Worm (Caenorhabditis elegans) whole organism, L2 larva: Measurements from ENCODE around the gene C36A4.4.
A peak's percentile ranks its signal among the peaks of the same experiment; 100 is the strongest.

Experiments
- C34F6.9 ChIP-seq: fragments of 150-350 bp; optimal IDR thresholded peaks from 2 replicates; lab custom pipeline; 2014; ENCODE audit warnings: missing biosample characterization, missing genetic modification characterization
- F13H6.1 ChIP-seq: sonication (generic microtip); optimal IDR thresholded peaks from 2 replicates; lab custom pipeline; 2016; ENCODE audit warnings: missing genetic modification characterization, missing compliant biosample characterization
- R02D3.7 ChIP-seq: fragments of 150-350 bp; optimal IDR thresholded peaks from 2 replicates; lab custom pipeline; 2014; ENCODE audit warnings: missing biosample characterization, missing genetic modification characterization
- Y55F3AM.14 ChIP-seq: fragments of 200-800 bp; sonication (Bioruptor generic); optimal IDR thresholded peaks from 2 replicates; lab custom pipeline; 2018; ENCODE audit warnings: mild to moderate bottlenecking, missing genetic modification characterization, missing compliant biosample characterization
- ZK546.5 ChIP-seq: sonication (generic microtip); optimal IDR thresholded peaks from 2 replicates; lab custom pipeline; 2017; ENCODE audit warnings: missing biosample characterization, missing genetic modification characterization
- alr-1 ChIP-seq: fragments of 150-350 bp; optimal IDR thresholded peaks from 2 replicates; lab custom pipeline; 2014; ENCODE audit warnings: missing biosample characterization, missing genetic modification characterization
- aly-2 ChIP-seq: fragments of 150-350 bp; optimal IDR thresholded peaks from 2 replicates; lab custom pipeline; 2014; ENCODE audit warnings: missing biosample characterization, missing genetic modification characterization
- ama-1 ChIP-seq: fragments of 150-350 bp; optimal IDR thresholded peaks from 2 replicates; lab custom pipeline; 2018; ENCODE audit warnings: inconsistent platforms
- blmp-1 ChIP-seq: sonication (generic microtip); optimal IDR thresholded peaks from 2 replicates; lab custom pipeline; 2017; ENCODE audit warnings: missing genetic modification characterization, mild to moderate bottlenecking, missing compliant biosample characterization, antibody characterized with exemption, moderate library complexity; ENCODE audit not compliant: insufficient read depth
- ceh-16 ChIP-seq: fragments of 150-350 bp; optimal IDR thresholded peaks from 2 replicates; lab custom pipeline; 2014; ENCODE audit warnings: missing biosample characterization, missing genetic modification characterization
- ceh-82 ChIP-seq: fragments of 150-350 bp; optimal IDR thresholded peaks from 2 replicates; lab custom pipeline; 2014; ENCODE audit warnings: missing biosample characterization, missing genetic modification characterization
- crh-2 ChIP-seq: sonication (generic microtip); optimal IDR thresholded peaks from 2 replicates; lab custom pipeline; 2017; ENCODE audit warnings: missing biosample characterization, missing genetic modification characterization
- dmd-4 ChIP-seq: sonication (generic microtip); optimal IDR thresholded peaks from 2 replicates; lab custom pipeline; 2017; ENCODE audit warnings: missing biosample characterization, missing genetic modification characterization
- egl-27 ChIP-seq: sonication (generic microtip); optimal IDR thresholded peaks from 3 replicates; lab custom pipeline; 2017; ENCODE audit warnings: missing biosample characterization, missing genetic modification reagents, missing genetic modification characterization
- elt-1 ChIP-seq: fragments of 150-350 bp; optimal IDR thresholded peaks from 2 replicates; lab custom pipeline; 2014; ENCODE audit warnings: missing biosample characterization, missing genetic modification characterization
- elt-3 ChIP-seq: sonication (generic microtip); optimal IDR thresholded peaks from 2 replicates; lab custom pipeline; 2017; ENCODE audit warnings: missing biosample characterization, missing genetic modification characterization
- fos-1 ChIP-seq: fragments of 150-350 bp; optimal IDR thresholded peaks from 2 replicates; lab custom pipeline; 2014; ENCODE audit warnings: missing biosample characterization, missing genetic modification characterization
- gmeb-1 ChIP-seq: fragments of 150-350 bp; optimal IDR thresholded peaks from 2 replicates; lab custom pipeline; 2014; ENCODE audit warnings: missing biosample characterization, missing genetic modification characterization
- lin-11 ChIP-seq: fragments of 150-350 bp; sonication (generic microtip); optimal IDR thresholded peaks from 2 replicates; lab custom pipeline; 2014; ENCODE audit warnings: missing biosample characterization, missing genetic modification characterization, inconsistent platforms, mixed read lengths
- lin-13 ChIP-seq: fragments of 150-350 bp; optimal IDR thresholded peaks from 2 replicates; lab custom pipeline; 2014; ENCODE audit warnings: missing biosample characterization, missing genetic modification reagents, missing genetic modification characterization
- lin-39 ChIP-seq: fragments of 150-350 bp; optimal IDR thresholded peaks from 2 replicates; lab custom pipeline; 2014; ENCODE audit warnings: missing biosample characterization, missing genetic modification reagents, missing genetic modification characterization
- lsy-2 ChIP-seq, 2 experiments: fragments of 150-350 bp in 1 of 2; sonication (generic microtip) in 1 of 2; optimal IDR thresholded peaks; 2 replicates each; lab custom pipeline; 2014 to 2017; ENCODE audit warnings: missing biosample characterization in 2 of 2, missing genetic modification characterization in 2 of 2
- mab-5 ChIP-seq: fragments of 150-350 bp; optimal IDR thresholded peaks from 2 replicates; lab custom pipeline; 2014; ENCODE audit warnings: missing biosample characterization, missing genetic modification characterization
- mbf-1 ChIP-seq: sonication (generic microtip); optimal IDR thresholded peaks from 2 replicates; lab custom pipeline; 2017; ENCODE audit warnings: missing biosample characterization, missing genetic modification characterization
- mdl-1 ChIP-seq, 2 experiments: fragments of 150-350 bp in 1 of 2; sonication (generic microtip) in 1 of 2; optimal IDR thresholded peaks; 2 replicates each; lab custom pipeline; 2017; ENCODE audit warnings: missing biosample characterization in 2 of 2, missing genetic modification characterization in 2 of 2
- nhr-10 ChIP-seq: sonication (generic microtip); optimal IDR thresholded peaks from 2 replicates; lab custom pipeline; 2017; ENCODE audit warnings: missing biosample characterization, missing genetic modification characterization
- nhr-11 ChIP-seq: fragments of 150-350 bp; optimal IDR thresholded peaks from 2 replicates; lab custom pipeline; 2014; ENCODE audit warnings: missing biosample characterization, missing genetic modification characterization
- nhr-12 ChIP-seq: fragments of 150-350 bp; optimal IDR thresholded peaks from 2 replicates; lab custom pipeline; 2014; ENCODE audit warnings: missing biosample characterization, missing genetic modification characterization
- nhr-129 ChIP-seq: fragments of 150-350 bp; optimal IDR thresholded peaks from 2 replicates; lab custom pipeline; 2014; ENCODE audit warnings: missing biosample characterization, missing genetic modification characterization
- nhr-21 ChIP-seq: fragments of 150-350 bp; optimal IDR thresholded peaks from 2 replicates; lab custom pipeline; 2014; ENCODE audit warnings: missing biosample characterization, missing genetic modification characterization
- nhr-23 ChIP-seq: fragments of 150-350 bp; optimal IDR thresholded peaks from 2 replicates; lab custom pipeline; 2014; ENCODE audit warnings: missing biosample characterization, missing genetic modification reagents, missing genetic modification characterization
- nhr-237 ChIP-seq: fragments of 150-350 bp; optimal IDR thresholded peaks from 2 replicates; lab custom pipeline; 2014; ENCODE audit warnings: missing biosample characterization, missing genetic modification characterization
- nhr-25 ChIP-seq: fragments of 150-350 bp; sonication (generic microtip); optimal IDR thresholded peaks from 3 replicates; lab custom pipeline; 2014; ENCODE audit warnings: missing biosample characterization, missing genetic modification characterization
- nhr-6 ChIP-seq: fragments of 150-350 bp; optimal IDR thresholded peaks from 2 replicates; lab custom pipeline; 2014; ENCODE audit warnings: missing biosample characterization, missing genetic modification characterization
- nhr-77 ChIP-seq: fragments of 150-350 bp; optimal IDR thresholded peaks from 2 replicates; lab custom pipeline; 2014; ENCODE audit warnings: missing biosample characterization, missing genetic modification characterization
- peb-1 ChIP-seq: fragments of 150-350 bp; optimal IDR thresholded peaks from 2 replicates; lab custom pipeline; 2014; ENCODE audit warnings: missing biosample characterization, missing genetic modification characterization
- sem-4 ChIP-seq: fragments of 150-350 bp; optimal IDR thresholded peaks from 2 replicates; lab custom pipeline; 2014; ENCODE audit warnings: missing biosample characterization, missing genetic modification reagents, missing genetic modification characterization
- skn-1 ChIP-seq: sonication (generic microtip); optimal IDR thresholded peaks from 2 replicates; lab custom pipeline; 2017; ENCODE audit warnings: missing biosample characterization, missing genetic modification characterization
- sma-3 ChIP-seq: sonication (generic microtip); optimal IDR thresholded peaks from 2 replicates; lab custom pipeline; 2016; ENCODE audit warnings: missing genetic modification reagents, missing genetic modification characterization, missing compliant biosample characterization
- sma-9 ChIP-seq, 2 experiments: fragments of 150-350 bp in 1 of 2; sonication (generic microtip) in 1 of 2; optimal IDR thresholded peaks; 2 replicates each; lab custom pipeline; 2014 to 2016; ENCODE audit warnings: missing genetic modification characterization in 2 of 2, mild to moderate bottlenecking in 1 of 2, missing biosample characterization in 1 of 2, missing compliant biosample characterization in 1 of 2, missing genetic modification reagents in 1 of 2, moderate library complexity in 1 of 2
- snpc-4 ChIP-seq: fragments of 150-350 bp; optimal IDR thresholded peaks from 2 replicates; lab custom pipeline; 2014; ENCODE audit warnings: missing biosample characterization, missing genetic modification characterization
- unc-39 ChIP-seq: fragments of 150-350 bp; optimal IDR thresholded peaks from 2 replicates; lab custom pipeline; 2014; ENCODE audit warnings: missing biosample characterization, missing genetic modification characterization
- unc-55 ChIP-seq: fragments of 150-350 bp; sonication (generic microtip); optimal IDR thresholded peaks from 3 replicates; lab custom pipeline; 2014; ENCODE audit warnings: missing biosample characterization, missing genetic modification reagents, missing genetic modification characterization
- unc-62 ChIP-seq: fragments of 150-350 bp; optimal IDR thresholded peaks from 2 replicates; lab custom pipeline; 2014; ENCODE audit warnings: missing biosample characterization, missing genetic modification reagents, missing genetic modification characterization
- zag-1 ChIP-seq: fragments of 150-350 bp; optimal IDR thresholded peaks from 2 replicates; lab custom pipeline; 2014; ENCODE audit warnings: missing biosample characterization, missing genetic modification characterization
- ztf-1 ChIP-seq: fragments of 200-800 bp; sonication (Bioruptor generic); conservative IDR thresholded peaks from 2 replicates; pipeline ENCODE4 v1.3.6; 2022; ENCODE audit warnings: missing genetic modification characterization, missing compliant biosample characterization
- ztf-11 ChIP-seq: sonication (generic microtip); optimal IDR thresholded peaks from 2 replicates; lab custom pipeline; 2017; ENCODE audit warnings: missing biosample characterization, missing genetic modification characterization
- ztf-4 ChIP-seq: fragments of 150-350 bp; optimal IDR thresholded peaks from 2 replicates; lab custom pipeline; 2014; ENCODE audit warnings: missing biosample characterization, missing genetic modification characterization

Gene C36A4.4

DNA sequence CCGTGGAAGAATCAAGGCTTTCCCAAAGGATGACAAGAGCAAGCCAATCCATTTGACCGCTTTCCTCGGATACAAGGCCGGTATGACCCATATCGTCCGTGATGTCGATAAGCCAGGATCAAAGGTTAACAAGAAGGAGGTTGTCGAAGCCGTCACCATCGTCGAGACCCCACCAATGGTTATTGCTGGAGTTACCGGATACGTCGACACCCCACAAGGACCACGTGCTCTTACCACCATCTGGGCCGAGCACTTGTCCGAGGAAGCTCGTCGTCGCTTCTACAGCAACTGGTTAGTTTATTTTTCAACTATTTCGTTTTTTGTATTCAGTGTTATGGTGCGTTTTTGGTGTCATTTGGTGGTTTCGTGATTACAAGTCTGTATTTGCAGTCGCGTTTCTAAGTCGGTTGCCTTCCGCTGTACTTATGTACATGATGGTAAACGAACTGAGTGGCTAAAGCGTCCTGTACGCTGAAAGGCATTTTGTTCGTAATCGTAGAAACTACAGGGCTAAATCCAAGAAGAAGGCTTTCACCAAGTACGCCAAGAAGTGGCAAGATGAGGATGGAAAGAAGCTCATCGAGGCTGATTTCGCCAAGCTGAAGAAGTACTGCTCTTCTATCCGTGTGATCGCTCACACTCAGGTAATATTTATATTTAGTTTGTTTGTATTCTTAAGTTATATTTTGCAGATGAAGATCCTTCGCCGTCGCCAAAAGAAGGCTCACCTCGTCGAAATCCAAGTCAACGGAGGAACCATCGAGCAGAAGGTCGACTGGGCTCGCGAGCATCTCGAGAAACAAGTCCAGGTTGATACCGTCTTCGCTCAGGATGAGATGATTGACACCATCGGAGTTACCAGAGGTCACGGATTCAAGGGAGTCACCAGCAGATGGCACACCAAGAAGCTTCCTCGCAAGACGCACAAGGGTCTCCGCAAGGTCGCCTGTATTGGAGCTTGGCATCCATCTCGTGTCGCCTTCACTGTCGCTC lies 24.8 kb upstream of the C36A4.4 start:
- TF ChIP-seq nhr-6 (tag; lab: Kevin White, UChicago) (no peak), ZK546.5 (no peak), nhr-25 (tag; lab: Kevin White, UChicago) (no peak), crh-2 (no peak), R02D3.7 (tag; lab: Kevin White, UChicago) (no peak), aly-2 (no peak), unc-55 (no peak), dmd-4 (no peak), nhr-10 (tag; lab: Kevin White, UChicago) (no peak), fos-1 (tag; lab: Kevin White, UChicago) (no peak), ztf-1 (no peak), lin-11 (tag; lab: Kevin White, UChicago) (no peak), gmeb-1 (tag; lab: Kevin White, UChicago) (no peak), unc-39 (no peak), sma-3 (no peak), mbf-1 (tag; lab: Kevin White, UChicago) (no peak), skn-1 (tag; lab: Kevin White, UChicago) (no peak)

DNA sequence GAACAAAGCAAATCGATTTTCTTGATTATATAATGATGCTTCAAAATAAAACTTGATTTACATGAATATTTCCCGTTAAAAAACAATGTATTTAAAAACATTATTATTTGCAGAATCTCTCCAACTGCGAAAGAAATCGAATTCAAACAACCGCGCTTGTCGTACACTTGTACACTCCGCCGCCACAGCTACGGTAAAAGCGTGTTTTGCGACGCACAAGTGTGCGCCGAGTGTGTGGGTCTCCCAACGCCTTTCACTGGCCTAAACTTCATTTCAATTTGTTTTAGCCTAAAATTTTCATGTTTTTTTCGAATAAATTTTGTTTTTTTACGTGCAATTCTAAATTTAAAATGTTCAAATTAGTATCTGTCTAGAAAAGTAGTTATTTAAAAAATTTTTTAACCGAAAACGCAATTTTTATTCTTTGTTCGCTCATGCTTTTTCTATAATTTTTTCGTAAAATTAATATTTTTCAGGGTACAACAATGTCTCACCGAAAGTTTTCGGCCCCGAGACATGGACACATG lies 24.0 kb upstream of the C36A4.4 start, which contains the start of gene rpl-3:
rpl-3 (plus strand) TSS at position 477 of the 527 bp plus-strand sequence.
- TF ChIP-seq ZK546.5: peak; percentile 95
- TF ChIP-seq nhr-129 (tag; lab: Kevin White, UChicago): peak; percentile 99
- TF ChIP-seq unc-55: peak; percentile 100
- TF ChIP-seq alr-1 (tag; lab: Kevin White, UChicago): no peak
- peak; percentile 92 to 98 for TF ChIP-seq mdl-1 (tag; optimal IDR thresholded peaks at IDR 0.05; lab: Kevin White, UChicago)
- peak; percentile 82 for TF ChIP-seq nhr-23 (tag; lab: Kevin White, UChicago)
- TF ChIP-seq nhr-25 (tag; lab: Kevin White, UChicago): peak; percentile 100
- TF ChIP-seq nhr-12 (tag; lab: Kevin White, UChicago): peak; percentile 86
- peak; percentile 100 for TF ChIP-seq Y55F3AM.14 (GFP tag; lab: Kevin White, UChicago)
- TF ChIP-seq elt-1 (tag; lab: Kevin White, UChicago): peak; percentile 83
- TF ChIP-seq lin-39 (tag; lab: Kevin White, UChicago): peak; percentile 86
- peak; percentile 100 for TF ChIP-seq ztf-1
- peak; percentile 99 for TF ChIP-seq unc-62
- peak; percentile 100 for TF ChIP-seq zag-1 (tag; lab: Kevin White, UChicago)
- TF ChIP-seq lin-11 (tag; lab: Kevin White, UChicago): peak; percentile 100
- no peak for TF ChIP-seq peb-1 (tag; lab: Kevin White, UChicago)
- TF ChIP-seq sem-4 (tag; lab: Kevin White, UChicago): peak; percentile 100
- TF ChIP-seq unc-39: peak; percentile 98
- peak; percentile 100 for TF ChIP-seq F13H6.1
- peak; percentile 99 for TF ChIP-seq nhr-77
- TF ChIP-seq dmd-4: peak; percentile 84
- TF ChIP-seq ztf-4 (tag; lab: Kevin White, UChicago): peak; percentile 100
- TF ChIP-seq sma-9 (GFP tag; optimal IDR thresholded peaks at IDR 0.05; lab: Kevin White, UChicago): peak; percentile 100
- TF ChIP-seq sma-9 (tag; optimal IDR thresholded peaks at IDR 0.05; lab: Kevin White, UChicago): no peak
- peak; percentile 100 for TF ChIP-seq nhr-21 (tag; lab: Kevin White, UChicago)
- peak; percentile 94 for TF ChIP-seq ama-1 (lab: Kevin White, UChicago)
- peak; percentile 100 for TF ChIP-seq sma-3
- peak; percentile 96 for TF ChIP-seq snpc-4 (tag; lab: Kevin White, UChicago)
- peak; percentile 100 for TF ChIP-seq fos-1 (tag; lab: Kevin White, UChicago)
- TF ChIP-seq R02D3.7 (tag; lab: Kevin White, UChicago): peak; percentile 90
- TF ChIP-seq nhr-6 (tag; lab: Kevin White, UChicago): peak; percentile 100
- peak; percentile 100 for TF ChIP-seq egl-27 (tag; lab: Kevin White, UChicago)
- peak; percentile 99 for TF ChIP-seq mab-5 (tag; lab: Kevin White, UChicago)
- peak; percentile 97 for TF ChIP-seq nhr-237
- peak; percentile 96 for TF ChIP-seq skn-1 (tag; lab: Kevin White, UChicago)
- peak; percentile 93 for TF ChIP-seq nhr-11
- peak; percentile 100 for TF ChIP-seq lin-13
- peak; percentile 82 for TF ChIP-seq elt-3 (tag; lab: Kevin White, UChicago)
- peak; percentile 100 for TF ChIP-seq ceh-16 (tag; lab: Kevin White, UChicago)
- peak; percentile 100 for TF ChIP-seq lsy-2 (tag; optimal IDR thresholded peaks at IDR 0.05; lab: Kevin White, UChicago)
- TF ChIP-seq C34F6.9 (tag; lab: Kevin White, UChicago): peak; percentile 100
- peak; percentile 100 for TF ChIP-seq gmeb-1 (tag; lab: Kevin White, UChicago)
- TF ChIP-seq crh-2: peak; percentile 100
- TF ChIP-seq ztf-11 (tag; lab: Kevin White, UChicago): peak; percentile 86
- TF ChIP-seq ceh-82: peak; percentile 100
- peak; percentile 99 for TF ChIP-seq blmp-1 (tag; lab: Kevin White, UChicago)
